Worm (Caenorhabditis elegans): Measurements from ENCODE around the gene cblc-1.

DNA sequence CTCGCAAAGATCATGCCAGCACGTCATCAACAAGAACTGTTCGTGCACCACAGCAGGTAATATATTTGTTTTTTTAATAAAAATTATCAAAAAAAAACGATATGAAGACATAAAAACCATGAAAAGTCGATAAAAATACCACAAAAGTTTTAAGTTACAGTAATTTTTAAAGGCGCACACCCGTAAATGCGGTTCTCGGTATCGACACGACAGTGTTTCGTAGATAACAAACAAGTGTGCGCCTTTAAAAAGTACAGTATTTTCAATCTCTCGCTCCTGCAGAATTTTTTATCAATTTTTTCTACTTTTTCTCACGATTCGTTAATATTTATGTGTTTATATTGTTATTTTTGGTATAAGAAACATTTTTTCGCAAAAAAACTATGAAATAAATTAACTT, 35.6 kb downstream of the cblc-1 start:
- no peak for TF ChIP-seq lin-13 (GFP tag; optimal IDR thresholded peaks at IDR 0.05)
- no peak for TF ChIP-seq nhr-12 (tag; optimal IDR thresholded peaks at IDR 0.05)
- TF ChIP-seq nhr-11 (tag; optimal IDR thresholded peaks at IDR 0.05) = no peak
- no peak for TF ChIP-seq lin-39 (tag; optimal IDR thresholded peaks at IDR 0.05)
- no peak for TF ChIP-seq C16A3.4 (tag; optimal IDR thresholded peaks at IDR 0.05)
- no peak for TF ChIP-seq nhr-237 (tag; optimal IDR thresholded peaks at IDR 0.05)
- no peak for TF ChIP-seq ztf-11 (tag; optimal IDR thresholded peaks at IDR 0.05)
- no peak for TF ChIP-seq tlp-1 (tag; optimal IDR thresholded peaks at IDR 0.05)
- no peak for TF ChIP-seq ztf-4 (tag; optimal IDR thresholded peaks at IDR 0.05)
- no peak for TF ChIP-seq nhr-47 (tag; optimal IDR thresholded peaks at IDR 0.05)

Measured in whole organism, L1 larva.